Fruit fly (Drosophila melanogaster) whole organism, embryonic: ENCODE results near the gene Uba5.

ENCODE experiments used
- Awh ChIP-seq: fragments of 200-800 bp; sonication (Bioruptor generic); IDR thresholded peaks from 2 replicates; pipeline ENCODE4, ENCODE4 v1.3.6; 2022; ENCODE audit warnings: missing biosample characterization, missing genetic modification characterization
- Blimp-1 ChIP-seq: fragments of 200-800 bp; sonication (Bioruptor generic); optimal IDR thresholded peaks from 3 replicates; lab custom pipeline; 2018; ENCODE audit warnings: missing biosample characterization, missing genetic modification characterization, mild to moderate bottlenecking, moderate library complexity, missing genetic modification reagents
- Bteb2 ChIP-seq: fragments of 200-800 bp; sonication (Bioruptor generic); optimal IDR thresholded peaks from 2 replicates; lab custom pipeline; 2016; ENCODE audit warnings: missing biosample characterization, missing genetic modification characterization
- CG10366 ChIP-seq: fragments of 200-800 bp; sonication (Bioruptor generic); IDR thresholded peaks from 2 replicates; pipeline ENCODE4 v1.3.6; 2022; ENCODE audit warnings: missing biosample characterization, missing genetic modification characterization
- CG10979 ChIP-seq: fragments of 200-800 bp; sonication (Bioruptor generic); optimal IDR thresholded peaks from 2 replicates; lab custom pipeline; 2018; ENCODE audit warnings: missing biosample characterization, mild to moderate bottlenecking, missing genetic modification characterization, moderate library complexity
- CG12071 ChIP-seq: fragments of 200-800 bp; sonication (Bioruptor generic); optimal IDR thresholded peaks from 3 replicates; lab custom pipeline; 2018; ENCODE audit warnings: missing biosample characterization, mild to moderate bottlenecking, missing genetic modification characterization
- CG13287 ChIP-seq: fragments of 200-800 bp; sonication (Bioruptor generic); IDR thresholded peaks from 2 replicates; pipeline ENCODE4 v1.3.6; 2022; ENCODE audit warnings: missing biosample characterization, missing genetic modification characterization; ENCODE audit not compliant: partially characterized antibody
- CG1529 ChIP-seq: fragments of 200-800 bp; sonication (Bioruptor generic); optimal IDR thresholded peaks from 3 replicates; lab custom pipeline; 2018; ENCODE audit warnings: missing biosample characterization, missing genetic modification characterization
- CG15601 ChIP-seq: fragments of 200-800 bp; sonication (Bioruptor generic); optimal IDR thresholded peaks from 3 replicates; lab custom pipeline; 2019; ENCODE audit warnings: missing biosample characterization, mild to moderate bottlenecking, missing genetic modification characterization, moderate library complexity
- CG17385 ChIP-seq: fragments of 200-800 bp; sonication (Bioruptor generic); optimal IDR thresholded peaks from 3 replicates; lab custom pipeline; 2018; ENCODE audit warnings: missing biosample characterization, mild to moderate bottlenecking, missing genetic modification characterization
- CG17612 ChIP-seq: fragments of 200-800 bp; sonication (Bioruptor generic); IDR thresholded peaks from 2 replicates; pipeline ENCODE4 v1.3.6; 2022; ENCODE audit warnings: missing biosample characterization, missing genetic modification characterization
- CG18764 ChIP-seq: fragments of 200-800 bp; sonication (Bioruptor generic); optimal IDR thresholded peaks from 3 replicates; lab custom pipeline; 2016; ENCODE audit warnings: missing biosample characterization, missing genetic modification characterization
- CG2120 ChIP-seq: fragments of 200-800 bp; sonication (Bioruptor generic); optimal IDR thresholded peaks from 3 replicates; lab custom pipeline; 2016; ENCODE audit warnings: missing biosample characterization, missing genetic modification characterization
- CG2199 ChIP-seq: fragments of 200-800 bp; sonication (Bioruptor generic); IDR thresholded peaks from 3 replicates; pipeline ENCODE4 v1.3.6; 2022; ENCODE audit warnings: missing biosample characterization, missing genetic modification characterization
- CG2875 ChIP-seq: fragments of 200-800 bp; sonication (Bioruptor generic); optimal IDR thresholded peaks from 2 replicates; lab custom pipeline; 2017; ENCODE audit warnings: missing biosample characterization, mild to moderate bottlenecking, missing genetic modification characterization, missing genetic modification reagents
- CG32767 ChIP-seq: fragments of 200-800 bp; sonication (Bioruptor generic); IDR thresholded peaks from 2 replicates; pipeline ENCODE4 v1.3.6; 2022; ENCODE audit warnings: missing biosample characterization, missing genetic modification characterization
- CG3407 ChIP-seq: fragments of 200-800 bp; sonication (Bioruptor generic); optimal IDR thresholded peaks from 2 replicates; lab custom pipeline; 2018; ENCODE audit warnings: missing biosample characterization, mild to moderate bottlenecking, missing genetic modification characterization
- CG4360 ChIP-seq: fragments of 200-800 bp; sonication (Bioruptor generic); IDR thresholded peaks from 2 replicates; pipeline ENCODE4 v1.3.6; 2022; ENCODE audit warnings: missing biosample characterization, missing genetic modification characterization
- CG5245 ChIP-seq: fragments of 200-800 bp; sonication (Bioruptor generic); optimal IDR thresholded peaks from 3 replicates; lab custom pipeline; 2016; ENCODE audit warnings: missing biosample characterization, missing genetic modification characterization
- CG6254 ChIP-seq: fragments of 200-800 bp; sonication (Bioruptor generic); optimal IDR thresholded peaks from 3 replicates; lab custom pipeline; 2017; ENCODE audit warnings: mild to moderate bottlenecking, missing biosample characterization, missing genetic modification reagents, missing genetic modification characterization
- CG8359 ChIP-seq: fragments of 200-800 bp; sonication (Bioruptor generic); optimal IDR thresholded peaks from 2 replicates; lab custom pipeline; 2017; ENCODE audit warnings: missing biosample characterization, mild to moderate bottlenecking, missing genetic modification characterization, borderline replicate concordance
- CG9817 ChIP-seq: fragments of 200-800 bp; sonication (Bioruptor generic); optimal IDR thresholded peaks from 2 replicates; lab custom pipeline; 2018; ENCODE audit warnings: missing biosample characterization, mild to moderate bottlenecking, missing genetic modification characterization, moderate library complexity
- Gug ChIP-seq: fragments of 200-800 bp; sonication (Bioruptor generic); IDR thresholded peaks from 4 replicates; pipeline ENCODE4 v1.3.6; 2022; ENCODE audit warnings: missing biosample characterization, missing genetic modification characterization
- HHEX ChIP-seq: fragments of 200-800 bp; sonication (Bioruptor generic); optimal IDR thresholded peaks from 3 replicates; lab custom pipeline; 2017; ENCODE audit warnings: missing biosample characterization, mild to moderate bottlenecking, missing genetic modification characterization, missing genetic modification reagents
- Hr51 ChIP-seq, 2 experiments: fragments of 200-800 bp; sonication (Bioruptor generic); optimal IDR thresholded peaks; 2 replicates in 1 of 2; 3 replicates in 1 of 2; lab custom pipeline; 2016 to 2018; ENCODE audit warnings: missing biosample characterization in 2 of 2, missing genetic modification characterization in 2 of 2, mild to moderate bottlenecking in 1 of 2, moderate library complexity in 1 of 2
- Neu2 ChIP-seq: fragments of 200-800 bp; sonication (Bioruptor generic); optimal IDR thresholded peaks from 3 replicates; lab custom pipeline; 2016; ENCODE audit warnings: missing biosample characterization, missing genetic modification characterization, borderline replicate concordance
- Oli ChIP-seq: fragments of 200-800 bp; sonication (Bioruptor generic); optimal IDR thresholded peaks from 2 replicates; lab custom pipeline; 2018; ENCODE audit warnings: missing biosample characterization, mild to moderate bottlenecking, missing genetic modification characterization, moderate library complexity
- PHDP ChIP-seq: fragments of 200-800 bp; sonication (Bioruptor generic); optimal IDR thresholded peaks from 3 replicates; lab custom pipeline; 2018; ENCODE audit warnings: missing biosample characterization, mild to moderate bottlenecking, missing genetic modification characterization, moderate library complexity
- Ssrp ChIP-seq: fragments of 200-800 bp; sonication (Bioruptor generic); optimal IDR thresholded peaks from 2 replicates; lab custom pipeline; 2018; ENCODE audit warnings: missing biosample characterization, mild to moderate bottlenecking, missing genetic modification characterization, moderate library complexity
- Taf1 ChIP-seq: fragments of 200-800 bp; sonication (Bioruptor generic); IDR thresholded peaks from 2 replicates; pipeline ENCODE4 v1.3.6; 2022; ENCODE audit warnings: missing biosample characterization, missing genetic modification characterization
- aop ChIP-seq: fragments of 200-800 bp; sonication (Bioruptor generic); IDR thresholded peaks from 2 replicates; pipeline ENCODE4 v1.3.6; 2022; ENCODE audit warnings: missing biosample characterization, missing genetic modification characterization
- ase ChIP-seq: fragments of 200-800 bp; sonication (Bioruptor generic); IDR thresholded peaks from 3 replicates; pipeline ENCODE4 v1.3.6; 2022; ENCODE audit warnings: missing biosample characterization, missing genetic modification characterization
- az2 ChIP-seq: fragments of 200-800 bp; sonication (Bioruptor generic); optimal IDR thresholded peaks from 3 replicates; lab custom pipeline; 2016; ENCODE audit warnings: missing biosample characterization, missing genetic modification characterization
- emc ChIP-seq: fragments of 200-800 bp; sonication (Bioruptor generic); optimal IDR thresholded peaks from 2 replicates; lab custom pipeline; 2016; ENCODE audit warnings: missing biosample characterization, missing genetic modification characterization
- esg ChIP-seq: fragments of 200-800 bp; sonication (Bioruptor generic); conservative IDR thresholded peaks from 2 replicates; pipeline ENCODE4 v1.3.6; 2022; ENCODE audit warnings: missing biosample characterization, missing genetic modification characterization
- eve ChIP-seq, 2 experiments: fragments of >200 bp; optimal IDR thresholded peaks; 2 replicates each; lab custom pipeline; 2017; ENCODE audit warnings: missing biosample characterization in 2 of 2, missing genetic modification characterization in 2 of 2
- gsb-n ChIP-seq: fragments of 200-800 bp; sonication (Bioruptor generic); optimal IDR thresholded peaks from 3 replicates; lab custom pipeline; 2018; ENCODE audit warnings: missing biosample characterization, mild to moderate bottlenecking, missing genetic modification characterization
- her ChIP-seq: fragments of 200-800 bp; sonication (Bioruptor generic); optimal IDR thresholded peaks from 2 replicates; lab custom pipeline; 2016; ENCODE audit warnings: missing biosample characterization, missing genetic modification characterization
- ken ChIP-seq: fragments of 200-800 bp; sonication (Bioruptor generic); IDR thresholded peaks from 3 replicates; pipeline ENCODE4 v1.3.6; 2022; ENCODE audit warnings: missing biosample characterization, missing genetic modification characterization
- lbe ChIP-seq: fragments of 200-800 bp; sonication (Bioruptor generic); optimal IDR thresholded peaks from 2 replicates; lab custom pipeline; 2016; ENCODE audit warnings: missing biosample characterization, mild to moderate bottlenecking, missing genetic modification characterization
- lilli ChIP-seq: fragments of 200-800 bp; sonication (Bioruptor generic); optimal IDR thresholded peaks from 3 replicates; lab custom pipeline; 2016; ENCODE audit warnings: missing biosample characterization, missing genetic modification characterization
- nmo ChIP-seq: fragments of 200-800 bp; sonication (Bioruptor generic); optimal IDR thresholded peaks from 2 replicates; lab custom pipeline; 2018; ENCODE audit warnings: missing biosample characterization, mild to moderate bottlenecking, missing genetic modification characterization, moderate library complexity
- pita ChIP-seq: fragments of 200-800 bp; sonication (Bioruptor generic); optimal IDR thresholded peaks from 2 replicates; lab custom pipeline; 2017; ENCODE audit warnings: missing biosample characterization, mild to moderate bottlenecking, missing genetic modification characterization
- rib ChIP-seq: fragments of 200-800 bp; sonication (Bioruptor generic); IDR thresholded peaks from 2 replicates; pipeline ENCODE4 v1.3.6; 2022; ENCODE audit warnings: missing biosample characterization, missing genetic modification characterization
- row ChIP-seq: fragments of 200-800 bp; sonication (Bioruptor generic); IDR thresholded peaks from 3 replicates; pipeline ENCODE4 v1.3.6; 2022; ENCODE audit warnings: missing biosample characterization, missing genetic modification characterization
- sisA ChIP-seq: fragments of 200-800 bp; sonication (Bioruptor generic); IDR thresholded peaks from 2 replicates; pipeline ENCODE4 v1.3.6; 2022; ENCODE audit warnings: missing biosample characterization, missing genetic modification characterization
- tna ChIP-seq: fragments of 200-800 bp; sonication (Bioruptor generic); IDR thresholded peaks from 2 replicates; pipeline ENCODE4 v1.3.6; 2022; ENCODE audit warnings: missing biosample characterization, missing genetic modification characterization; ENCODE audit not compliant: partially characterized antibody
- vnd ChIP-seq: fragments of 200-800 bp; sonication (Bioruptor generic); IDR thresholded peaks from 3 replicates; pipeline ENCODE4 v1.3.6; 2022; ENCODE audit warnings: missing biosample characterization, missing genetic modification characterization; ENCODE audit not compliant: partially characterized antibody
- vvl ChIP-seq: fragments of 200-800 bp; sonication (Bioruptor generic); IDR thresholded peaks from 2 replicates; pipeline ENCODE4 v1.3.6; 2022; ENCODE audit warnings: missing biosample characterization, missing genetic modification characterization
- zfh1 ChIP-seq: fragments of 200-800 bp; sonication (Bioruptor generic); IDR thresholded peaks from 3 replicates; pipeline ENCODE4 v1.3.6; 2022; ENCODE audit warnings: missing biosample characterization, missing genetic modification characterization

The Uba5 gene

dm6 chrX:11499454-11499853 lies 16.1 kb downstream of the Uba5 start (continued):
- TF ChIP-seq CG8359 (peak; percentile 16), CG12071 (peak; percentile 33), HHEX (GFP tag; lab: Kevin White, UChicago) (peak; percentile 15), Ssrp (peak; percentile 34), Taf1 (no peak), eve (GFP tag; optimal IDR thresholded peaks at IDR 0.05; lab: Kevin White, UChicago) (peak in 1 of 2 experiments; percentile 72), CG3407 (GFP tag; lab: Kevin White, UChicago) (peak; percentile 25), CG17612 (GFP tag; lab: Robert Waterston, UW) (no peak), zfh1 (peak; percentile 61; the same call in 2 of the 3 replicates), her (peak; percentile 18), pita (GFP tag; lab: Kevin White, UChicago) (no peak), gsb-n (tag; lab: Kevin White, UChicago) (peak; percentile 26), CG17385 (GFP tag; lab: Kevin White, UChicago) (peak; percentile 29), nmo (GFP tag; lab: Kevin White, UChicago) (peak; percentile 34), row (GFP tag; lab: Robert Waterston, UW) (peak; percentile 59), sisA (GFP tag; lab: Robert Waterston, UW) (peak; percentile 67), emc (GFP tag; lab: Kevin White, UChicago) (no peak), PHDP (peak; percentile 15), CG5245 (GFP tag; lab: Kevin White, UChicago) (peak; percentile 27), CG18764 (GFP tag; lab: Kevin White, UChicago) (peak; percentile 18), esg (0 out of 2 replicates have a peak, but pooled peaks have one; percentile 13), rib (GFP tag; lab: Robert Waterston, UW) (no peak), CG9817 (tag; lab: Kevin White, UChicago) (no peak), CG2120 (GFP tag; lab: Kevin White, UChicago) (peak; percentile 14), lbe (peak; percentile 39), CG2875 (no peak), CG32767 (GFP tag; lab: Robert Waterston, UW) (no peak), CG1529 (GFP tag; lab: Kevin White, UChicago) (peak; percentile 35), CG13287 (GFP tag; lab: Robert Waterston, UW) (no peak), CG10979 (tag; lab: Kevin White, UChicago) (peak; percentile 42), Blimp-1 (peak; percentile 47), Hr51 (GFP tag; optimal IDR thresholded peaks at IDR 0.05; lab: Kevin White, UChicago) (peak in 1 of 2 experiments; percentile 6), tna (GFP tag; lab: Robert Waterston, UW) (no peak), CG6254 (GFP tag; lab: Kevin White, UChicago) (no peak), Oli (tag; lab: Kevin White, UChicago) (peak; percentile 40), CG2199 (GFP tag; lab: Robert Waterston, UW) (0 out of 3 replicates have a peak, but pooled peaks have one; percentile 44), Gug (GFP tag; lab: Robert Waterston, UW) (peak; percentile 53; the same call in 3 of the 4 replicates), Awh (GFP tag; lab: Robert Waterston, UW) (peak; percentile 56; the same call in 1 of the 2 replicates), CG10366 (GFP tag; lab: Robert Waterston, UW) (peak; percentile 33; the same call in 1 of the 2 replicates), lilli (GFP tag; lab: Kevin White, UChicago) (peak; percentile 38), aop (no peak), vvl (GFP tag; lab: Robert Waterston, UW) (peak; percentile 63), CG15601 (tag; lab: Kevin White, UChicago) (peak; percentile 0), Neu2 (GFP tag; lab: Kevin White, UChicago) (no peak), ase (no peak), vnd (GFP tag; lab: Robert Waterston, UW) (no peak), CG4360 (GFP tag; lab: Robert Waterston, UW) (no peak), ken (GFP tag; lab: Robert Waterston, UW) (0 out of 3 replicates have a peak, but pooled peaks have one; percentile 60), az2 (peak; percentile 57), Bteb2 (GFP tag; lab: Kevin White, UChicago) (no peak)
